Worm (Caenorhabditis elegans) whole organism, late embryonic: Measurements from ENCODE around the gene exl-1.

Experiments
- K02D7.2 ChIP-seq: sonication (generic microtip); optimal IDR thresholded peaks from 2 replicates; lab custom pipeline; 2017; ENCODE audit warnings: mild to moderate bottlenecking, missing genetic modification characterization, missing compliant biosample characterization
- ama-1 ChIP-seq: fragments of 150-350 bp; optimal IDR thresholded peaks from 2 replicates; lab custom pipeline; 2014
- fkh-10 ChIP-seq: fragments of 150-350 bp; optimal IDR thresholded peaks from 2 replicates; lab custom pipeline; 2014; ENCODE audit warnings: missing biosample characterization, missing genetic modification reagents, missing genetic modification characterization
- nfya-1 ChIP-seq: sonication (generic microtip); optimal IDR thresholded peaks from 2 replicates; lab custom pipeline; 2017; ENCODE audit warnings: missing genetic modification characterization, mild to moderate bottlenecking, missing compliant biosample characterization, antibody characterized with exemption, moderate library complexity
- pros-1 ChIP-seq: fragments of 150-350 bp; optimal IDR thresholded peaks from 2 replicates; lab custom pipeline; 2014; ENCODE audit warnings: missing biosample characterization, missing genetic modification reagents, missing genetic modification characterization
- sox-4 ChIP-seq: sonication (generic microtip); optimal IDR thresholded peaks from 2 replicates; lab custom pipeline; 2017; ENCODE audit warnings: mild to moderate bottlenecking, missing genetic modification characterization, inconsistent platforms, missing compliant biosample characterization

- TF ChIP-seq ama-1 (lab: Kevin White, UChicago) (no peak), pros-1 (tag; lab: Kevin White, UChicago) (no peak), fkh-10 (no peak), K02D7.2 (no peak), sox-4 (tag; lab: Kevin White, UChicago) (no peak), nfya-1 (tag; lab: Kevin White, UChicago) (peak; percentile 90)
Measured at ce11 chrII:14437922-14438458, 24.7 kb upstream of the exl-1 start, which contains the start of gene K04B12.2.
